Fruit fly (Drosophila melanogaster) Kc167 (cell line): Measurements from ENCODE around the gene Sur.

Experiments used
- Myc ChIP-seq: fragments of >200 bp; optimal IDR thresholded peaks from 2 replicates; lab custom pipeline; 2017; ENCODE audit warnings: missing external identifiers
- Sin3A ChIP-seq: fragments of >200 bp; optimal IDR thresholded peaks from 2 replicates; lab custom pipeline; 2018; ENCODE audit warnings: missing external identifiers
- h ChIP-seq: fragments of >200 bp; optimal IDR thresholded peaks from 3 replicates; lab custom pipeline; 2018; ENCODE audit warnings: missing external identifiers
- ttk ChIP-seq: sonication (Bioruptor generic); optimal IDR thresholded peaks from 2 replicates; lab custom pipeline; 2017; ENCODE audit warnings: missing external identifiers

DNA sequence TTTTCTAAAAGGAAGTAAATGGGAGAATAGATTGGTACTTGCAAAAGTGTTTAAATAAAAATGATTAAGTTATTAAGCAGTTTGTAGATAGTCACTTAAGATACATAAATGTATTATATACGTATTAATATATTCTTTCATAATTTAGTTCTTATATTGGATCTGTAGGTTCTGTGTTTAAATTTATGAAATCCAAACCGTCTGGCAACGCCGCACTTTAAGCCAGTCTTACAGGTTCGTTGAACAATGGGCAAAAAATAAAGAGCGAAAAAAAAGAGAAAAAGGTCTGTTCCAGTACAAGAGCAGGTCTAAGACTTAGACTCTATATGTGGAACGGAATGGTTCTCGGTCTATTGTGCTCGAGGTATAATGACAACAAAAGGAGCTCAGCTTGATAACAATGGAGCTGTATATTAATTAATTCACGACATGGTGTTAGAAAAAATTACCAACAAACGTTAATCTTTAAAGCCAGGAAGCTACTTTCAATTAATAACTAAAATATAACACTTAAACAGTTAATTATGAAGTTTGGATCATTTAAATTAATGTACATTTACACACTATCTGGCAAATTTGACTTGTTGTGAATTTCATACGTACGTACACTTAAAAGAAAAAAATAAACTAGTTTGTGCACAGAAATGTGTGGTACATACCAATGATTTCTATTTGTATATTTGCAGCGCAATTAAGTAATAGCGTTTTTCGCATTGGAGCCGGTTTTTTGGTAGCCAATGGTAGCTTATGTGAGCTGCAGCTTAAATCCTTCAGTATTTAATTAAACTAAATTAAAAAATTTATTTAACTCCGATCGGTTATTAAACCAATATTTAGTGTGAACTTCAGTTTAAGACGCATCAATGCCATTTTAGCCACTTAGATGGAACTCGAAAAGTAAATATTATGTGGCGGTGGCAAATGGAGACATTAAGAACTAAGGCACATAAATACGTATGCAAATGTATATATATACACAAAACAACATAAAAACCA is 10.2 kb upstream of the Sur start, which contains the start of gene CG5731:
- TF ChIP-seq ttk (lab: Kevin White, UChicago) (no peak), h (lab: Kevin White, UChicago) (no peak), Sin3A (no peak), Myc (no peak)
